Fruit fly (Drosophila melanogaster): Measurements from ENCODE around the gene ATPsynGL.
"Not testable (repeated sequence)": the region's sequence is repeated elsewhere in the genome, so short reads cannot be mapped to it uniquely, and the experiment has no call there.

DNA sequence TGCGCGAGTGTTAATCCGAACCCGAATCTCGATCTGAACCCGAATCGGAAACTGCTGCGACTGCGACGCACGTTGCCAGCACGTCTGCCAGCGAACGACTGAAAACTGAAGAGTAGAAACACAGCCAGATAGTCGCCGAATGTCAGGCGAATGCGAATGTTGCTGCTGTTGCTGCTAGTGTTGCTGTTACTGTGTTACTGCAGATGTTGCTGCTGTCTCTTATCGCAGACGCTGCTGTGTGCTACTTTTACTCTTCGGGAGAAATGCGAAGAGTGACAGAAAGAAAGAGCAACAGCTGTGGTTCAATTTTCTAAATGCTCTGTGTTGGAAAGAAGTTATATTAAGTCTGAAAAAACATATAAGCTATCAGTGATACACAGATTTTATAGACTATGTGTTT lies 8.4 kb upstream of the ATPsynGL start, which contains the start of gene CG31904:
- not testable (repeated sequence) for TF ChIP-seq aop (GFP tag; IDR thresholded peaks at IDR 0.05); Hr78 (GFP tag; optimal IDR thresholded peaks at IDR 0.05); wek (GFP tag; optimal IDR thresholded peaks at IDR 0.05); Xrp1 (GFP tag; IDR thresholded peaks at IDR 0.05)

All from whole organism, embryonic.